Fruit fly (Drosophila melanogaster) whole organism, embryonic: ENCODE data around the gene Ocrl.

ENCODE experiments used
- Atf6 ChIP-seq: fragments of 200-800 bp; sonication (Bioruptor generic); IDR thresholded peaks from 2 replicates; pipeline ENCODE4 v1.3.6; 2022; ENCODE audit warnings: missing biosample characterization, missing genetic modification characterization
- BEAF-32 ChIP-seq: fragments of 200-800 bp; sonication (Bioruptor generic); optimal IDR thresholded peaks from 3 replicates; lab custom pipeline; 2017; ENCODE audit warnings: missing biosample characterization, missing genetic modification characterization, mild to moderate bottlenecking, moderate library complexity, missing genetic modification reagents
- CG11093 ChIP-seq: fragments of 200-800 bp; sonication (Bioruptor generic); IDR thresholded peaks from 3 replicates; pipeline ENCODE4 v1.3.6; 2022; ENCODE audit warnings: missing biosample characterization, missing genetic modification characterization
- CG12155 ChIP-seq: fragments of 200-800 bp; sonication (Bioruptor generic); optimal IDR thresholded peaks from 3 replicates; lab custom pipeline; 2016; ENCODE audit warnings: missing biosample characterization, missing genetic modification characterization
- CG12769 ChIP-seq: fragments of 200-800 bp; sonication (Bioruptor generic); optimal IDR thresholded peaks from 2 replicates; lab custom pipeline; 2019; ENCODE audit warnings: missing biosample characterization, mild to moderate bottlenecking, missing genetic modification characterization, moderate library complexity
- CG1529 ChIP-seq: fragments of 200-800 bp; sonication (Bioruptor generic); optimal IDR thresholded peaks from 3 replicates; lab custom pipeline; 2018; ENCODE audit warnings: missing biosample characterization, missing genetic modification characterization
- CG17186 ChIP-seq: fragments of 200-800 bp; sonication (Bioruptor generic); optimal IDR thresholded peaks from 3 replicates; lab custom pipeline; 2017; ENCODE audit warnings: missing biosample characterization, missing genetic modification reagents, missing genetic modification characterization
- CG17359 ChIP-seq: fragments of 200-800 bp; sonication (Bioruptor generic); optimal IDR thresholded peaks from 3 replicates; lab custom pipeline; 2018; ENCODE audit warnings: missing biosample characterization, mild to moderate bottlenecking, missing genetic modification characterization, moderate library complexity
- CG17385 ChIP-seq: fragments of 200-800 bp; sonication (Bioruptor generic); optimal IDR thresholded peaks from 3 replicates; lab custom pipeline; 2018; ENCODE audit warnings: missing biosample characterization, mild to moderate bottlenecking, missing genetic modification characterization
- CG2116 ChIP-seq: fragments of 200-800 bp; sonication (Bioruptor generic); optimal IDR thresholded peaks from 3 replicates; lab custom pipeline; 2018; ENCODE audit warnings: missing biosample characterization, mild to moderate bottlenecking, missing genetic modification characterization
- CG2120 ChIP-seq: fragments of 200-800 bp; sonication (Bioruptor generic); optimal IDR thresholded peaks from 3 replicates; lab custom pipeline; 2016; ENCODE audit warnings: missing biosample characterization, missing genetic modification characterization
- CG31441 ChIP-seq: fragments of 200-800 bp; sonication (Bioruptor generic); IDR thresholded peaks from 2 replicates; pipeline ENCODE4 v1.3.6; 2022; ENCODE audit warnings: missing biosample characterization, missing genetic modification characterization
- CG32767 ChIP-seq: fragments of 200-800 bp; sonication (Bioruptor generic); IDR thresholded peaks from 2 replicates; pipeline ENCODE4 v1.3.6; 2022; ENCODE audit warnings: missing biosample characterization, missing genetic modification characterization
- CG33213 ChIP-seq: fragments of 200-800 bp; sonication (Bioruptor generic); optimal IDR thresholded peaks from 3 replicates; lab custom pipeline; 2016; ENCODE audit warnings: missing biosample characterization, missing genetic modification characterization
- CG3847 ChIP-seq: fragments of 200-800 bp; sonication (Bioruptor generic); IDR thresholded peaks from 2 replicates; pipeline ENCODE4 v1.3.6; 2022; ENCODE audit warnings: missing biosample characterization, missing genetic modification characterization
- CG3995 ChIP-seq: fragments of 200-800 bp; sonication (Bioruptor generic); optimal IDR thresholded peaks from 3 replicates; lab custom pipeline; 2016; ENCODE audit warnings: missing biosample characterization, missing genetic modification characterization
- CG4328 ChIP-seq: fragments of 200-800 bp; sonication (Bioruptor generic); optimal IDR thresholded peaks from 3 replicates; lab custom pipeline; 2017; ENCODE audit warnings: missing biosample characterization, missing genetic modification reagents, missing genetic modification characterization
- CG4617 ChIP-seq: fragments of 200-800 bp; sonication (Bioruptor generic); optimal IDR thresholded peaks from 3 replicates; lab custom pipeline; 2016; ENCODE audit warnings: missing biosample characterization, missing genetic modification characterization, borderline replicate concordance
- CG4707 ChIP-seq: fragments of 200-800 bp; sonication (Bioruptor generic); optimal IDR thresholded peaks from 2 replicates; lab custom pipeline; 2018; ENCODE audit warnings: missing biosample characterization, mild to moderate bottlenecking, missing genetic modification characterization, moderate library complexity
- CG5953 ChIP-seq: fragments of 200-800 bp; sonication (Bioruptor generic); IDR thresholded peaks from 2 replicates; pipeline ENCODE4 v1.3.6; 2022; ENCODE audit warnings: missing biosample characterization, missing genetic modification characterization
- CG6175 ChIP-seq: fragments of 200-800 bp; sonication (Bioruptor generic); IDR thresholded peaks from 3 replicates; pipeline ENCODE4 v1.3.6; 2022; ENCODE audit warnings: missing biosample characterization, missing genetic modification characterization
- CG8281 ChIP-seq: fragments of 200-800 bp; sonication (Bioruptor generic); optimal IDR thresholded peaks from 2 replicates; lab custom pipeline; 2018; ENCODE audit warnings: missing biosample characterization, mild to moderate bottlenecking, missing genetic modification characterization, moderate library complexity
- CG8359 ChIP-seq: fragments of 200-800 bp; sonication (Bioruptor generic); optimal IDR thresholded peaks from 2 replicates; lab custom pipeline; 2017; ENCODE audit warnings: missing biosample characterization, mild to moderate bottlenecking, missing genetic modification characterization, borderline replicate concordance
- CG9215 ChIP-seq: fragments of 200-800 bp; sonication (Bioruptor generic); IDR thresholded peaks from 2 replicates; pipeline ENCODE4 v1.3.6; 2022; ENCODE audit warnings: missing biosample characterization, missing genetic modification characterization
- CG9932 ChIP-seq: fragments of 200-800 bp; sonication (Bioruptor generic); IDR thresholded peaks from 2 replicates; pipeline ENCODE4 v1.3.6; 2022; ENCODE audit warnings: missing biosample characterization, missing genetic modification characterization
- HLH3B ChIP-seq: fragments of 200-800 bp; sonication (Bioruptor generic); IDR thresholded peaks from 2 replicates; pipeline ENCODE4 v1.3.6; 2022; ENCODE audit warnings: missing biosample characterization, missing genetic modification characterization
- HLH4C ChIP-seq: fragments of 200-800 bp; sonication (Bioruptor generic); IDR thresholded peaks from 3 replicates; pipeline ENCODE4 v1.3.6; 2022; ENCODE audit warnings: missing biosample characterization, missing genetic modification characterization; ENCODE audit not compliant: partially characterized antibody
- Hr3 ChIP-seq: fragments of 200-800 bp; sonication (Bioruptor generic); optimal IDR thresholded peaks from 3 replicates; lab custom pipeline; 2016; ENCODE audit warnings: missing biosample characterization, missing genetic modification characterization
- Hr78 ChIP-seq, 2 experiments: fragments of 200-800 bp in 1 of 2; fragments of >200 bp in 1 of 2; sonication (Bioruptor generic) in 1 of 2; optimal IDR thresholded peaks; 2 replicates each; lab custom pipeline; 2017 to 2019; ENCODE audit warnings: missing biosample characterization in 2 of 2, missing genetic modification characterization in 2 of 2, mild to moderate bottlenecking in 1 of 2, moderate library complexity in 1 of 2
- MTF-1 ChIP-seq: fragments of 200-800 bp; sonication (Bioruptor generic); optimal IDR thresholded peaks from 2 replicates; lab custom pipeline; 2018; ENCODE audit warnings: missing biosample characterization, mild to moderate bottlenecking, missing genetic modification characterization, borderline replicate concordance
- Meics ChIP-seq: fragments of 200-800 bp; sonication (Bioruptor generic); optimal IDR thresholded peaks from 2 replicates; lab custom pipeline; 2017; ENCODE audit warnings: missing biosample characterization, mild to moderate bottlenecking, missing genetic modification characterization
- NFAT ChIP-seq: fragments of 200-800 bp; sonication (Bioruptor generic); IDR thresholded peaks from 2 replicates; pipeline ENCODE4 v1.3.6; 2022; ENCODE audit warnings: missing biosample characterization, missing genetic modification characterization
- Oli ChIP-seq: fragments of 200-800 bp; sonication (Bioruptor generic); optimal IDR thresholded peaks from 2 replicates; lab custom pipeline; 2018; ENCODE audit warnings: missing biosample characterization, mild to moderate bottlenecking, missing genetic modification characterization, moderate library complexity
- Optix ChIP-seq: fragments of 200-800 bp; sonication (Bioruptor generic); IDR thresholded peaks from 3 replicates; pipeline ENCODE4 v1.3.6; 2022; ENCODE audit warnings: missing biosample characterization, missing genetic modification characterization
- Pdp1 ChIP-seq, 2 experiments: fragments of 200-800 bp; sonication (Bioruptor generic); optimal IDR thresholded peaks; 3 replicates each; lab custom pipeline; 2016; ENCODE audit warnings: missing biosample characterization in 2 of 2, missing genetic modification characterization in 2 of 2, mild to moderate bottlenecking in 1 of 2, moderate library complexity in 1 of 2
- TFAM ChIP-seq: fragments of 200-800 bp; sonication (Bioruptor generic); optimal IDR thresholded peaks from 2 replicates; lab custom pipeline; 2017; ENCODE audit warnings: missing biosample characterization, missing genetic modification characterization, inconsistent platforms
- Taf1 ChIP-seq: fragments of 200-800 bp; sonication (Bioruptor generic); IDR thresholded peaks from 2 replicates; pipeline ENCODE4 v1.3.6; 2022; ENCODE audit warnings: missing biosample characterization, missing genetic modification characterization
- amos ChIP-seq: fragments of 200-800 bp; sonication (Bioruptor generic); IDR thresholded peaks from 2 replicates; pipeline ENCODE4 v1.3.6; 2022; ENCODE audit warnings: missing biosample characterization, missing genetic modification characterization; ENCODE audit not compliant: partially characterized antibody
- bab2 ChIP-seq: fragments of 200-800 bp; sonication (Bioruptor generic); optimal IDR thresholded peaks from 2 replicates; lab custom pipeline; 2016; ENCODE audit warnings: missing biosample characterization, missing genetic modification characterization
- chn ChIP-seq: fragments of 200-800 bp; sonication (Bioruptor generic); optimal IDR thresholded peaks from 2 replicates; lab custom pipeline; 2016; ENCODE audit warnings: missing biosample characterization, missing genetic modification characterization
- dati ChIP-seq: fragments of 200-800 bp; sonication (Bioruptor generic); IDR thresholded peaks from 2 replicates; pipeline ENCODE4 v1.3.6; 2022; ENCODE audit warnings: missing biosample characterization, missing genetic modification characterization
- dmrt99B ChIP-seq: fragments of 200-800 bp; sonication (Bioruptor generic); optimal IDR thresholded peaks from 2 replicates; lab custom pipeline; 2018; ENCODE audit warnings: missing biosample characterization, mild to moderate bottlenecking, missing genetic modification characterization, moderate library complexity
- jigr1 ChIP-seq: fragments of 200-800 bp; sonication (Bioruptor generic); IDR thresholded peaks from 3 replicates; pipeline ENCODE4 v1.3.6; 2022; ENCODE audit warnings: missing biosample characterization, missing genetic modification characterization
- jumu ChIP-seq: fragments of 200-800 bp; sonication (Bioruptor generic); optimal IDR thresholded peaks from 3 replicates; lab custom pipeline; 2016; ENCODE audit warnings: missing biosample characterization, missing genetic modification characterization
- phol ChIP-seq: fragments of 200-800 bp; sonication (Bioruptor generic); optimal IDR thresholded peaks from 3 replicates; lab custom pipeline; 2018; ENCODE audit warnings: missing biosample characterization, mild to moderate bottlenecking, missing genetic modification characterization, moderate library complexity
- pzg ChIP-seq: fragments of 200-800 bp; sonication (Bioruptor generic); optimal IDR thresholded peaks from 3 replicates; lab custom pipeline; 2018; ENCODE audit warnings: missing biosample characterization, mild to moderate bottlenecking, missing genetic modification characterization, moderate library complexity
- sens ChIP-seq: fragments of 200-800 bp; sonication (Bioruptor generic); peaks from one replicate; lab custom pipeline; 2016; ENCODE audit warnings: missing biosample characterization, missing genetic modification characterization
- sima ChIP-seq: fragments of 200-800 bp; sonication (Bioruptor generic); optimal IDR thresholded peaks from 2 replicates; lab custom pipeline; 2016; ENCODE audit warnings: missing biosample characterization, missing genetic modification characterization
- wor ChIP-seq: fragments of 200-800 bp; sonication (Bioruptor generic); IDR thresholded peaks from 2 replicates; pipeline ENCODE4 v1.3.6; 2022; ENCODE audit warnings: missing biosample characterization, missing genetic modification characterization
- z ChIP-seq: fragments of 200-800 bp; sonication (Bioruptor generic); IDR thresholded peaks from 3 replicates; pipeline ENCODE4 v1.3.6; 2022; ENCODE audit warnings: missing biosample characterization, missing genetic modification characterization

Ocrl gene

DNA sequence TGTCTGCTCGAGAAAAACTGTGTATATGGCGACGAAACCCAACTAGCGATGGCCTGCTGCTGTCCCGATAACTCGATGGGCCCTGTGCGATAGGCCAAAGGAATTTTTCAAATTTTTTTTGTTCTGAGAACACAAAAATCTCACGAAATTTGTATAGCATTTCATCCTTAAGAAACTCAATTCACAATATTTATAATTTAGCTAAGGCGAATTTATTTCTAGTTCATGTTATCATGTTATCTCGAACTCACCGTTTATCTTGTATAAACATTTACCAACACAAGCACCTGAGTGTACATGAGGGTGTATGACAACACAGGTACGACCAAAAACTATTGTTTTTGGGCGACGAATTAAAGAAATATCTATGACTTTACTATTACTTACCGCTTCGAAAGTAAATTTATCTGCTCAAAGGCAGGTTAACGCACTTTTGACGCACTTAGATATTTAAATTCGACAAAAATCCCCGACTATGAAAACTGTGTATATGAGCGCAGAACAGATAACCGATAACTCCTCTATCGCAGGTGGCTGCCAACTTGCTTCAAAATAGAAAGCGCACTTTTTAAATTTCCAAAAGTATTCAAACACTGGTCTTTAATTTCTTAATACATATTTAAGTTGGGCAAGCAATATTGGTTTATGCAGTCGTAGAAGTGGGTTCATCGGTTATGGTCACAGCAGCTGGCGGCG is 22.5 kb upstream of the Ocrl start, which contains the start of gene arm (continued):
- TF ChIP-seq sima (GFP tag; lab: Kevin White, UChicago) (no peak), z (no peak), Taf1 (GFP tag; lab: Robert Waterston, UW) (no peak), CG3847 (GFP tag; lab: Robert Waterston, UW) (0 out of 2 replicates have a peak, but pooled peaks have one; percentile 10), CG4328 (no peak), CG2116 (GFP tag; lab: Kevin White, UChicago) (peak; percentile 11), amos (GFP tag; lab: Robert Waterston, UW) (peak; percentile 26; the same call in 1 of the 2 replicates), CG9215 (GFP tag; lab: Robert Waterston, UW) (no peak), CG31441 (GFP tag; lab: Robert Waterston, UW) (no peak), Oli (tag; lab: Kevin White, UChicago) (no peak), CG8359 (no peak), jigr1 (GFP tag; lab: Robert Waterston, UW) (no peak), CG6175 (GFP tag; lab: Robert Waterston, UW) (no peak), CG5953 (GFP tag; lab: Robert Waterston, UW) (no peak), CG17359 (no peak), HLH3B (GFP tag; lab: Robert Waterston, UW) (no peak), Atf6 (GFP tag; lab: Robert Waterston, UW) (no peak), Hr3 (no peak), Meics (GFP tag; lab: Kevin White, UChicago) (no peak), CG32767 (GFP tag; lab: Robert Waterston, UW) (0 out of 2 replicates have a peak, but pooled peaks have one; percentile 9), Hr78 (GFP tag; optimal IDR thresholded peaks at IDR 0.05; lab: Kevin White, UChicago) (no peak), bab2 (GFP tag; lab: Kevin White, UChicago) (no peak), CG3995 (GFP tag; lab: Kevin White, UChicago) (no peak), TFAM (GFP tag; lab: Kevin White, UChicago) (no peak), CG2120 (GFP tag; lab: Kevin White, UChicago) (peak; percentile 43), NFAT (GFP tag; lab: Robert Waterston, UW) (no peak), dati (GFP tag; lab: Robert Waterston, UW) (no peak), CG12769 (tag; lab: Kevin White, UChicago) (no peak), phol (tag; lab: Kevin White, UChicago) (no peak), Pdp1 (GFP tag; optimal IDR thresholded peaks at IDR 0.05; lab: Kevin White, UChicago) (peak in 1 of 2 experiments; percentile 21), CG12155 (no peak), CG4707 (GFP tag; lab: Kevin White, UChicago) (no peak), CG1529 (no peak), sens (GFP tag; lab: Kevin White, UChicago) (peak; percentile 61), CG17385 (GFP tag; lab: Kevin White, UChicago) (no peak), CG17186 (GFP tag; lab: Kevin White, UChicago) (peak; percentile 61), jumu (GFP tag; lab: Kevin White, UChicago) (peak; percentile 10), HLH4C (GFP tag; lab: Robert Waterston, UW) (peak; percentile 26; the same call in 1 of the 3 replicates), CG11093 (no peak), BEAF-32 (GFP tag; lab: Kevin White, UChicago) (peak; percentile 56), MTF-1 (GFP tag; lab: Kevin White, UChicago) (no peak), CG4617 (peak; percentile 19), dmrt99B (tag; lab: Kevin White, UChicago) (no peak), chn (GFP tag; lab: Kevin White, UChicago) (no peak), CG8281 (tag; lab: Kevin White, UChicago) (no peak), CG9932 (GFP tag; lab: Robert Waterston, UW) (0 out of 2 replicates have a peak, but pooled peaks have one; percentile 42), pzg (GFP tag; lab: Kevin White, UChicago) (peak; percentile 29), Optix (GFP tag; lab: Robert Waterston, UW) (no peak), CG33213 (no peak), wor (GFP tag; lab: Robert Waterston, UW) (no peak)
